Worm (Caenorhabditis elegans): ENCODE results near the gene tbc-17.

DNA sequence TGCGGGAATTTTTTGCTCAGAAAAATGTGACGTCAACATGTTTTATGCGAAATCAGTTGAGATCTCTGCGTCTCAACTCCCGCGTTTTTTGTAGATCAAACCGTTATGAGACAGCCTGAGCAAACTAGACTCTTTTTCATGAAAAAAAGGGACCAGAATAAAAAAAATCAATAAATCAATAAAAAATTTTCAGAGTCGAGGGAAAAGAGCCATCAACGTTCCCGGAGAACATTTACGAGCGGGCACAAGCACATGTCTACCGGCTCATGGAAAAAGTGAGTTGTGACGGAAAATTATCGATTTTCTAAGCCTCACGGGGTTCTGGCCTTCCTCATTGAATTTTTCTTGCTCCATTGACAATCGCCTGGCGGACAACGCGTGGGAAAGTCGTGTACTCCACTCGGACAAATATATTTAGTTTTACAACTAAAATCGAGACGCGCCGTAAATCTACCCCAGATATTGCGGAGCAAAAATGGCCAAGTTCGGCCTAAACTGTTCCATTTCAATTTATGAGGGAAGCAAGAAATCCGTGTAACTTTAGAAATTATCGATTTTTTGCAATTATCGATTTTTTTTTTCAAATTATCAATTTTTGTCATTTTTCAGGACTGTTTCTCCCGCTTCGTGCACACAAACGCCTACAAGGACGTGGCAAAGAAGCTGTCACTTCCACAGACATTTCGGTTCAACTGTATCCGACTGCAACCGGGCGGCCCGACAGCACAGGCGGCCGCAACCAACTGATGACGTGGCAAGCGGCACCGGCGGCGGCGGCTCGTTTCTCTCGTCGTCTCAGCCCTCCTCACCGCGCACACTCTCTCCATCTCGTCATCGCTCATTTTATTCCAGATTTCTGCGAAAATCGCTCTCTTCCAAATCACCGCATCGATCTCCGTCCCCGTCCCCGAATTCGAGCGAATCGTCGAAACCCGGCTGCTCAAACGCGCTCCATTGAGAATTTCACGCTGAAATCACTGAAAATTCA is 23.0 kb upstream of the tbc-17 start:
- TF ChIP-seq ama-1 (optimal IDR thresholded peaks at IDR 0.05) (no peak), hmbx-1 (tag; optimal IDR thresholded peaks at IDR 0.05) (no peak), F13C5.2 (tag; optimal IDR thresholded peaks at IDR 0.05) (no peak), sea-1 (GFP tag; conservative IDR thresholded peaks at IDR 0.05) (no peak), pes-1 (GFP tag; IDR thresholded peaks at IDR 0.05) (no peak), ceh-36 (tag; optimal IDR thresholded peaks at IDR 0.05) (no peak), B0310.2 (tag; optimal IDR thresholded peaks at IDR 0.05) (no peak), ceh-13 (GFP tag; optimal IDR thresholded peaks at IDR 0.05) (no peak), tbx-37 (GFP tag; conservative IDR thresholded peaks at IDR 0.05) (no peak), tbx-11 (GFP tag; IDR thresholded peaks at IDR 0.05) (no peak), flt-1 (GFP tag; IDR thresholded peaks at IDR 0.05) (no peak)
